Worm (Caenorhabditis elegans) whole organism, L4/young adult: ENCODE results near the gene ptp-2.

ENCODE experiments used
- W03F9.2 ChIP-seq: fragments of 150-350 bp; optimal IDR thresholded peaks from 2 replicates; lab custom pipeline; 2014; ENCODE audit warnings: missing biosample characterization, missing genetic modification characterization
- dao-5 ChIP-seq: sonication (generic microtip); optimal IDR thresholded peaks from 2 replicates; lab custom pipeline; 2016; ENCODE audit warnings: missing genotype, missing genetic modification characterization, moderate library complexity, missing compliant biosample characterization
- him-1 ChIP-seq: sonication (generic microtip); optimal IDR thresholded peaks from 2 replicates; lab custom pipeline; 2016; ENCODE audit warnings: missing genotype, missing genetic modification reagents, missing genetic modification characterization, missing compliant biosample characterization

ce11 chrII:5873564-5874070 is 44.8 kb upstream of the ptp-2 start, which contains the start of gene tex-2:
- no peak for TF ChIP-seq dao-5 (tag; lab: Kevin White, UChicago)
- no peak for TF ChIP-seq him-1
- TF ChIP-seq W03F9.2 (tag; lab: Kevin White, UChicago), result peak; percentile 23
